Worm (Caenorhabditis elegans): ENCODE results near the gene nlp-16.

nlp-16 gene

ce11 chrIV:6237508-6238227, 22.0 kb downstream of the nlp-16 start, which contains the start of the genes F58F9.6 and F58F9.8:
Gene F58F9.6 (minus strand): TSS chrIV:6237608.
Gene F58F9.8 (plus strand): TSS chrIV:6238177.
- TF ChIP-seq elt-2 (tag; optimal IDR thresholded peaks at IDR 0.05) = no peak

- TF ChIP-seq K09A11.1 (tag; optimal IDR thresholded peaks at IDR 0.05; ENCODE audit: insufficient read depth) (no peak), lim-6 (tag; optimal IDR thresholded peaks at IDR 0.05) (no peak), ceh-14 (tag; optimal IDR thresholded peaks at IDR 0.05) (no peak), ceh-18 (tag; optimal IDR thresholded peaks at IDR 0.05) (no peak), pqm-1 (tag; optimal IDR thresholded peaks at IDR 0.05) (no peak), C08G9.2 (tag; optimal IDR thresholded peaks at IDR 0.05) (no peak), sox-2 (GFP tag; IDR thresholded peaks at IDR 0.05) (no peak), syd-9 (tag; optimal IDR thresholded peaks at IDR 0.05) (no peak), ref-2 (tag; optimal IDR thresholded peaks at IDR 0.05) (no peak), ceh-6 (GFP tag; optimal IDR thresholded peaks at IDR 0.05) (no peak), ceh-45 (GFP tag; IDR thresholded peaks at IDR 0.05) (no peak), nhr-11 (tag; optimal IDR thresholded peaks at IDR 0.05) (no peak), unc-86 (tag; optimal IDR thresholded peaks at IDR 0.05) (no peak), T23F11.4 (GFP tag; optimal IDR thresholded peaks at IDR 0.05) (no peak), ceh-48 (tag; optimal IDR thresholded peaks at IDR 0.05) (no peak), sox-4 (tag; optimal IDR thresholded peaks at IDR 0.05) (no peak), ceh-19 (GFP tag; optimal IDR thresholded peaks at IDR 0.05) (no peak)
These were observed 26.8 kb downstream of the nlp-16 start, which contains the start of gene F58F9.3 for ce11 chrIV:6232769-6233290. Gene F58F9.3 (plus strand): TSS chrIV:6233240.

ce11 chrIV:6230560-6231073, 29.0 kb downstream of the nlp-16 start, which contains the start of gene F58F9.4:
Gene F58F9.4 (plus strand): TSS chrIV:6231023.
- TF ChIP-seq ceh-14 (tag; optimal IDR thresholded peaks at IDR 0.05) (no peak), tbx-2 (tag; optimal IDR thresholded peaks at IDR 0.05) (no peak), ttx-3 (tag; optimal IDR thresholded peaks at IDR 0.05) (no peak), C38D4.7 (GFP tag; optimal IDR thresholded peaks at IDR 0.05) (no peak), pat-9 (tag; optimal IDR thresholded peaks at IDR 0.05) (no peak), Y22D7AL.16 (tag; optimal IDR thresholded peaks at IDR 0.05) (no peak), unc-55 (GFP tag; optimal IDR thresholded peaks at IDR 0.05) (no peak), mec-3 (tag; optimal IDR thresholded peaks at IDR 0.05; ENCODE audit: borderline replicate concordance) (no peak), sox-4 (tag; optimal IDR thresholded peaks at IDR 0.05) (no peak), ceh-18 (tag; optimal IDR thresholded peaks at IDR 0.05) (no peak), ceh-6 (GFP tag; optimal IDR thresholded peaks at IDR 0.05) (no peak), rnt-1 (tag; optimal IDR thresholded peaks at IDR 0.05) (no peak)

ce11 chrIV:6227974-6228373, 31.7 kb downstream of the nlp-16 start, which contains the start of gene C49A9.1:
Gene C49A9.1 (plus strand): TSS chrIV:6228190.
- no peak for TF ChIP-seq ztf-16 (tag; optimal IDR thresholded peaks at IDR 0.05)

- TF ChIP-seq ref-2 (tag; optimal IDR thresholded peaks at IDR 0.05) (no peak), pqm-1 (tag; optimal IDR thresholded peaks at IDR 0.05) (no peak), che-1 (tag; optimal IDR thresholded peaks at IDR 0.05) (no peak), ttx-3 (tag; optimal IDR thresholded peaks at IDR 0.05) (no peak), odd-2 (tag; optimal IDR thresholded peaks at IDR 0.05) (no peak), ceh-34 (tag; optimal IDR thresholded peaks at IDR 0.05) (no peak), rnt-1 (tag; optimal IDR thresholded peaks at IDR 0.05) (no peak), nfya-1 (tag; optimal IDR thresholded peaks at IDR 0.05) (no peak), ets-4 (tag; optimal IDR thresholded peaks at IDR 0.05) (no peak), hlh-15 (tag; optimal IDR thresholded peaks at IDR 0.05) (no peak), pha-2 (tag; optimal IDR thresholded peaks at IDR 0.05) (no peak), sdc-2 (tag; optimal IDR thresholded peaks at IDR 0.05) (no peak), hlh-13 (GFP tag; optimal IDR thresholded peaks at IDR 0.05) (no peak), C38D4.7 (GFP tag; optimal IDR thresholded peaks at IDR 0.05) (no peak), fkh-6 (tag; optimal IDR thresholded peaks at IDR 0.05) (no peak), ceh-14 (tag; optimal IDR thresholded peaks at IDR 0.05) (no peak), Y22D7AL.16 (tag; optimal IDR thresholded peaks at IDR 0.05) (no peak)
These were observed 34.5 kb downstream of the nlp-16 start, which contains the start of gene C49A9.2 for ce11 chrIV:6225143-6225542. Gene C49A9.2 (plus strand): TSS chrIV:6225443.
